Fruit fly (Drosophila melanogaster) whole organism, prepupa: ENCODE measurements around the gene Manf.

Experiments
- Blimp-1 ChIP-seq: fragments of 200-800 bp; sonication (Bioruptor generic); optimal IDR thresholded peaks from 3 replicates; lab custom pipeline; 2017; ENCODE audit warnings: missing biosample characterization, missing genetic modification characterization, mild to moderate bottlenecking, moderate library complexity, missing genetic modification reagents
- CG10669 ChIP-seq: fragments of 200-800 bp; sonication (Bioruptor generic); optimal IDR thresholded peaks from 3 replicates; lab custom pipeline; 2018; ENCODE audit warnings: missing biosample characterization, mild to moderate bottlenecking, missing genetic modification characterization, moderate library complexity
- CG11294 ChIP-seq: fragments of 200-800 bp; sonication (Bioruptor generic); IDR thresholded peaks from 2 replicates; pipeline ENCODE4 v1.3.6; 2022; ENCODE audit warnings: missing biosample characterization, missing genetic modification characterization
- CG11762 ChIP-seq: fragments of 200-800 bp; sonication (Bioruptor generic); optimal IDR thresholded peaks from 3 replicates; lab custom pipeline; 2016; ENCODE audit warnings: missing biosample characterization, missing genetic modification characterization; ENCODE audit not compliant: insufficient read depth
- CG15336 ChIP-seq: fragments of 200-800 bp; sonication (Bioruptor generic); IDR thresholded peaks from 2 replicates; pipeline ENCODE4 v1.3.6; 2022; ENCODE audit warnings: missing biosample characterization, missing genetic modification characterization
- CG1621 ChIP-seq: fragments of 200-800 bp; sonication (Bioruptor generic); optimal IDR thresholded peaks from 3 replicates; lab custom pipeline; 2018; ENCODE audit warnings: missing biosample characterization, mild to moderate bottlenecking, missing genetic modification characterization
- CG16779 ChIP-seq: fragments of 200-800 bp; sonication (Bioruptor generic); optimal IDR thresholded peaks from 3 replicates; lab custom pipeline; 2017; ENCODE audit warnings: missing biosample characterization, mild to moderate bottlenecking, missing genetic modification characterization
- CG31627 ChIP-seq: fragments of 200-800 bp; sonication (Bioruptor generic); optimal IDR thresholded peaks from 3 replicates; lab custom pipeline; 2016; ENCODE audit warnings: missing biosample characterization, missing genetic modification characterization
- CG32006 ChIP-seq: fragments of 200-800 bp; sonication (Bioruptor generic); optimal IDR thresholded peaks from 3 replicates; lab custom pipeline; 2017; ENCODE audit warnings: missing biosample characterization, mild to moderate bottlenecking, missing genetic modification characterization
- CG3919 ChIP-seq: fragments of 200-800 bp; sonication (Bioruptor generic); optimal IDR thresholded peaks from 3 replicates; lab custom pipeline; 2016; ENCODE audit warnings: missing biosample characterization, missing genetic modification characterization
- CG8319 ChIP-seq: fragments of 200-800 bp; sonication (Bioruptor generic); optimal IDR thresholded peaks from 3 replicates; lab custom pipeline; 2016; ENCODE audit warnings: missing biosample characterization, missing genetic modification characterization
- Eip75B ChIP-seq: fragments of 200-800 bp; sonication (Bioruptor generic); optimal IDR thresholded peaks from 3 replicates; lab custom pipeline; 2016; ENCODE audit warnings: missing biosample characterization, missing genetic modification characterization
- Eip78C ChIP-seq: fragments of 200-800 bp; sonication (Bioruptor generic); peaks from one replicate; lab custom pipeline; 2016; ENCODE audit warnings: missing biosample characterization, missing genetic modification characterization
- Ets96B ChIP-seq: fragments of 200-800 bp; optimal IDR thresholded peaks from 2 replicates; lab custom pipeline; 2019; ENCODE audit warnings: missing biosample characterization, mild to moderate bottlenecking, missing genetic modification characterization, moderate library complexity
- Hr38 ChIP-seq: sonication (Bioruptor generic); optimal IDR thresholded peaks from 2 replicates; lab custom pipeline; 2016; ENCODE audit warnings: missing biosample characterization, missing genetic modification characterization
- Hr39 ChIP-seq: fragments of 200-800 bp; sonication (Bioruptor generic); optimal IDR thresholded peaks from 2 replicates; lab custom pipeline; 2016; ENCODE audit warnings: missing biosample characterization, missing genetic modification characterization
- Hr4 ChIP-seq: fragments of 200-800 bp; sonication (Bioruptor generic); optimal IDR thresholded peaks from 3 replicates; lab custom pipeline; 2016; ENCODE audit warnings: missing biosample characterization, missing genetic modification characterization
- Met ChIP-seq: fragments of 200-800 bp; sonication (Bioruptor generic); optimal IDR thresholded peaks from 3 replicates; lab custom pipeline; 2016; ENCODE audit warnings: missing biosample characterization, missing genetic modification characterization
- Smox ChIP-seq: fragments of 200-800 bp; sonication (Bioruptor generic); optimal IDR thresholded peaks from 3 replicates; lab custom pipeline; 2016; ENCODE audit warnings: missing biosample characterization, missing genetic modification characterization
- Sox102F ChIP-seq: fragments of 200-800 bp; sonication (Bioruptor generic); optimal IDR thresholded peaks from 2 replicates; lab custom pipeline; 2016; ENCODE audit warnings: missing biosample characterization, mild to moderate bottlenecking, missing genetic modification characterization
- Sox15 ChIP-seq: fragments of 200-800 bp; sonication (Bioruptor generic); optimal IDR thresholded peaks from 3 replicates; lab custom pipeline; 2016; ENCODE audit warnings: missing biosample characterization, missing genetic modification characterization
- acj6 ChIP-seq: fragments of 200-800 bp; sonication (Bioruptor generic); optimal IDR thresholded peaks from 3 replicates; lab custom pipeline; 2016; ENCODE audit warnings: missing biosample characterization, missing genetic modification characterization
- cyc ChIP-seq: fragments of 200-800 bp; sonication (Bioruptor generic); optimal IDR thresholded peaks from 3 replicates; lab custom pipeline; 2016; ENCODE audit warnings: missing biosample characterization, missing genetic modification characterization
- dac ChIP-seq: fragments of 200-800 bp; sonication (Bioruptor generic); optimal IDR thresholded peaks from 2 replicates; lab custom pipeline; 2017; ENCODE audit warnings: missing biosample characterization, mild to moderate bottlenecking, missing genetic modification characterization
- dsx ChIP-seq: fragments of 200-800 bp; optimal IDR thresholded peaks from 3 replicates; lab custom pipeline; 2019; ENCODE audit warnings: missing biosample characterization, mild to moderate bottlenecking, missing genetic modification characterization, moderate library complexity; ENCODE audit not compliant: poor library complexity, severe bottlenecking
- eg ChIP-seq: fragments of 200-800 bp; sonication (Bioruptor generic); IDR thresholded peaks from 3 replicates; pipeline ENCODE4 v1.3.6; 2022; ENCODE audit warnings: missing biosample characterization, missing genetic modification characterization
- fd85E ChIP-seq: fragments of 200-800 bp; sonication (Bioruptor generic); optimal IDR thresholded peaks from 3 replicates; lab custom pipeline; 2016; ENCODE audit warnings: missing biosample characterization, missing genetic modification characterization
- fkh ChIP-seq: fragments of 200-800 bp; sonication (Bioruptor generic); optimal IDR thresholded peaks from 3 replicates; lab custom pipeline; 2017; ENCODE audit warnings: missing biosample characterization, mild to moderate bottlenecking, missing genetic modification characterization, moderate library complexity
- net ChIP-seq: fragments of 200-800 bp; sonication (Bioruptor generic); optimal IDR thresholded peaks from 3 replicates; lab custom pipeline; 2016; ENCODE audit warnings: missing biosample characterization, missing genetic modification characterization
- pdm3 ChIP-seq: fragments of 200-800 bp; sonication (Bioruptor generic); optimal IDR thresholded peaks from 3 replicates; lab custom pipeline; 2016; ENCODE audit warnings: missing biosample characterization, missing genetic modification characterization
- salr ChIP-seq, 2 experiments: fragments of 200-800 bp; sonication (Bioruptor generic); optimal IDR thresholded peaks; 3 replicates each; lab custom pipeline; 2016 to 2018; ENCODE audit warnings: missing biosample characterization in 2 of 2, missing genetic modification characterization in 2 of 2, mild to moderate bottlenecking in 1 of 2
- svp ChIP-seq: fragments of 200-800 bp; sonication (Bioruptor generic); peaks from one replicate; lab custom pipeline; 2016; ENCODE audit warnings: missing biosample characterization, missing genetic modification characterization

Manf gene

DNA sequence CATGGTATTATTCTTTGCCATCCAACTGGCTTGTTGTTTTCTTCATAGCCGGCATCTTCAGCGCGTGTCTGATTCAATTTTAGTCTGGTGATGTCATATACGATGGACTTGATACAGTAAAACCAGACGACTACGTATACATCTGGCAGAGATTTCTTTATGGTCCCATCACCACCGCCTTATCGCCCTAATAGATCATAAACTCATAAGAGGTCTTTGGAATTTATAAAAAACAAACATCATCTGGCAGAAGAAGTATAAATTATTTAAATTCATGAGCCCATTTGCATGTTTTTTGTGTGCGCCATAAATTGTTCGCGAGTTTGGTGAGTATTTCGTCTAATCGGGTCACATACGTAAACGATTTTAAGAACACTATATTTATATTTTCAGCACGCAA, 915 bp upstream of the Manf start:
- TF ChIP-seq net (GFP tag; lab: Kevin White, UChicago) (no peak), Hr4 (no peak), fkh (GFP tag; lab: Kevin White, UChicago) (no peak), cyc (GFP tag; lab: Kevin White, UChicago) (no peak), Met (GFP tag; lab: Kevin White, UChicago) (no peak), CG3919 (GFP tag; lab: Kevin White, UChicago) (no peak), CG16779 (tag; lab: Kevin White, UChicago) (no peak), Sox102F (GFP tag; lab: Kevin White, UChicago) (no peak)

DNA sequence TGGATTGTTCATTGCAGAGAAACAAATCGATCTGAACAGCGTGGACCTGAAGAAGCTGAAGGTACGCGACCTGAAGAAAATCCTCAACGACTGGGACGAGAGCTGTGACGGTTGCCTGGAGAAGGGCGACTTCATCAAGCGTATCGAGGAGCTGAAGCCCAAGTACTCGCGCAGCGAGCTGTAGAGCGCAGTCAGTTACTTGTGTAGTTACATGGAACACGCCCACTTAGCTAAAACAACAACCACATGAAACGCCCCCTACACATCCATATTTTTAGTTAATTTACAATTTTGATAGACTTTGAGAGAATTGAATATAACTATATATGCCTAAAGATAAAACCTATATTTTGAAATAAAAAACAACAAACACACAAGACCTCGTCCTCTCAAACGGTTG, 1.2 kb downstream of the Manf start:
- TF ChIP-seq Sox15 (GFP tag; lab: Kevin White, UChicago) (no peak), fd85E (GFP tag; lab: Kevin White, UChicago) (no peak), svp (GFP tag; lab: Kevin White, UChicago) (no peak), salr (GFP tag; optimal IDR thresholded peaks at IDR 0.05; lab: Kevin White, UChicago) (no peak), Eip78C (GFP tag; lab: Kevin White, UChicago) (no peak), dac (GFP tag; lab: Kevin White, UChicago) (no peak), CG11294 (no peak), Blimp-1 (GFP tag; lab: Kevin White, UChicago) (no peak), CG32006 (GFP tag; lab: Kevin White, UChicago) (no peak), dsx (GFP tag; lab: Kevin White, UChicago) (no peak), CG10669 (GFP tag; lab: Kevin White, UChicago) (no peak), CG15336 (no peak), Hr39 (no peak), Ets96B (tag; lab: Kevin White, UChicago) (no peak), acj6 (no peak), pdm3 (GFP tag; lab: Kevin White, UChicago) (no peak), CG31627 (GFP tag; lab: Kevin White, UChicago) (no peak), Hr38 (GFP tag; lab: Kevin White, UChicago) (no peak), eg (GFP tag; lab: Robert Waterston, UW) (no peak)
- TF ChIP-seq, all 60 proteins: peak for 0

DNA sequence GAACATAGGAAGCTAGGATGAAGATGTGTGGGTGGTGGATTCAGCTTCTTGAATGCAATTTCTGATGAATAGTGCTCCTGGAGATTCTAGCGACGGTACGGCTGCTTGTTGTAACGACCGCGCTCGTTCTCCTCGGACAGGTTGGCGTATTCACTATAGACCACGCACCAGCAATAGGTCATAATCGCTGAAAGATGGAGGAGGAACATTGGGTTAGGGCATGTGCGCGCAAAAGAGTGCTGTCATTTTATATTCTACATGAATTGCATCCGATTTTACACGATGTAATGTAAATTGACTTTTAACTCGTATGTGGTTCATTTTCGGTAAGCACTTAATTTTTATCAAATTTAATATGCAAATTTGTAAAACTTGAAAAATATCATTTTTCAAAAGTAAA, 1.8 kb downstream of the Manf start:
- TF ChIP-seq svp (GFP tag; lab: Kevin White, UChicago) (peak; percentile 61), Hr39 (no peak), Eip75B (GFP tag; lab: Kevin White, UChicago) (peak; percentile 24)

DNA sequence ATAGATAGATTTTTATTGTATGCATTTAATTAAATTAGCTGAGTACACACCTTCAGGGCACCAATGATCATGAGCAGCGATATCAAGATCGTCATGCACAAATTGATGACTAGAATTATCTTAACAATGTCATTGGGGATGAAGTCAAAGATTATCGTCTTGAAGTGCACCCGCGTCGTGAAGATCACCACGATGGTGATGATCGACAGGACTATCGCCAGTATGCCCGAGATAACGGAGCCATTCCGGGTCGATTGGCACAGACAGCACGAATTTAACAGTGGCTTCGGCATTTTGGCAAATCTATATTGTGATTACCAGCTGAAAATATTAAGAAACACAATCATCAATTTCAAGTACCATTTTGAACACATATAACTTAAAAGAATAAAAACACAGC, 2.8 kb downstream of the Manf start:
- peak; percentile 100 for TF ChIP-seq svp (GFP tag; lab: Kevin White, UChicago)
- TF ChIP-seq eg (GFP tag; lab: Robert Waterston, UW): no peak

DNA sequence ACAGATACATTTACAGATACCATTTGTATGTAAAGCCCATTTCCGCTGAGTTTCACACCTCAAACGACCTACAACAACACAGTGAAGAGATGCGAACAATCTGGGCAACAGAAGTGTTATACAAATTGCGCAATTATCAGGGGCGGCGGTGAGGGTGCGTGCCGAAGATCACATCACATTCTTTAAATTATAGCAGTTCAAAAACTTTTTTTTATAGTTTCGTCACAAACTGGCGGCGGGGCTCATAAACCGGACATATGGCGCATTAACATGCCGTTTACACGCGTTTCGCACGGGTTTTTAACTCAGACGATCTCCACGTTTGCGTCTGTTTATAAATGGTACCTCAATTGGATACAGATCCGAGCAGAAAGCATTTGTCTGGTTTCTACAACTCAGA, 4.0 kb downstream of the Manf start:
- peak; percentile 0 for TF ChIP-seq CG1621 (tag; lab: Kevin White, UChicago)
- TF ChIP-seq pdm3 (GFP tag; lab: Kevin White, UChicago): no peak
- TF ChIP-seq CG8319 (GFP tag; lab: Kevin White, UChicago): no peak
- no peak for TF ChIP-seq CG11762 (GFP tag; lab: Kevin White, UChicago)

DNA sequence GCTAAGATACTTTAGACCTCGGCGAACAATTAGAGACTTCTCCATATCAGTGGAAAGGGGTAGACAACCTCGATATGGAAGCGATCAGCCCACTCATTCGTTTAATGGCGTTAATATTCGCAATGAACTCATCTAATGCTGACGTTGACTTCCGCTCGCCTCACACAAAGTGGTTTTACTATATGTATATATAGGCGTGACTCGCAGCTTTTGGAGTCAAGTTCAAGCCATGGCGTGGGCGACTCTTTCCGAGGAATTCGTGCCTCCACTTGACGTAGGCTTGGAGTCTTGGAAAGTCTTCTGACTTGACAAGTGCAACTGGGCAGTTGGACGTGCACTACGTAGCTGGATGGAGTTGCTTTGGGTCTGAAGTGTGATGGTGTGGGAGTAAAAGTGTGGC, 4.5 kb downstream of the Manf start:
- TF ChIP-seq pdm3 (GFP tag; lab: Kevin White, UChicago) (no peak), CG31627 (GFP tag; lab: Kevin White, UChicago) (no peak), Blimp-1 (GFP tag; lab: Kevin White, UChicago) (no peak), Smox (GFP tag; lab: Kevin White, UChicago) (no peak), CG8319 (GFP tag; lab: Kevin White, UChicago) (no peak), svp (GFP tag; lab: Kevin White, UChicago) (peak; percentile 59)
